Worm (Caenorhabditis elegans): Measurements from ENCODE around the gene ZK1251.3.

- TF ChIP-seq sea-2 (GFP tag; optimal IDR thresholded peaks at IDR 0.05) (no peak), ceh-82 (tag; optimal IDR thresholded peaks at IDR 0.05) (no peak)
These were observed 41.5 kb downstream of the ZK1251.3 start, which contains the start of the genes nhr-138 and C28D4.18 for ce11 chrIV:9724948-9725347.

Data from whole organism, L3 larva.